Fruit fly (Drosophila melanogaster) whole organism, embryonic: ENCODE results near the gene CG18661.

ENCODE experiments used
- Adf1 ChIP-seq: fragments of 200-800 bp; sonication (Bioruptor generic); IDR thresholded peaks from 2 replicates; pipeline ENCODE4 v1.3.6; 2022; ENCODE audit warnings: missing biosample characterization, missing genetic modification characterization
- Atf-2 ChIP-seq: fragments of 200-800 bp; sonication (Bioruptor generic); optimal IDR thresholded peaks from 2 replicates; lab custom pipeline; 2016; ENCODE audit warnings: missing biosample characterization, missing genetic modification characterization
- CG10147 ChIP-seq: fragments of 200-800 bp; sonication (Bioruptor generic); optimal IDR thresholded peaks from 2 replicates; lab custom pipeline; 2019; ENCODE audit warnings: missing biosample characterization, mild to moderate bottlenecking, missing genetic modification characterization, moderate library complexity
- CG1024 ChIP-seq: fragments of 200-800 bp; sonication (Bioruptor generic); IDR thresholded peaks from 2 replicates; pipeline ENCODE4 v1.3.6; 2022; ENCODE audit warnings: missing biosample characterization, missing genetic modification characterization
- CG10431 ChIP-seq: fragments of 200-800 bp; sonication (Bioruptor generic); optimal IDR thresholded peaks from 3 replicates; lab custom pipeline; 2018; ENCODE audit warnings: missing biosample characterization, mild to moderate bottlenecking, missing genetic modification characterization
- CG11093 ChIP-seq: fragments of 200-800 bp; sonication (Bioruptor generic); IDR thresholded peaks from 3 replicates; pipeline ENCODE4 v1.3.6; 2022; ENCODE audit warnings: missing biosample characterization, missing genetic modification characterization
- CG12155 ChIP-seq: fragments of 200-800 bp; sonication (Bioruptor generic); optimal IDR thresholded peaks from 3 replicates; lab custom pipeline; 2016; ENCODE audit warnings: missing biosample characterization, missing genetic modification characterization
- CG13624 ChIP-seq: fragments of 200-800 bp; sonication (Bioruptor generic); optimal IDR thresholded peaks from 2 replicates; lab custom pipeline; 2016; ENCODE audit warnings: missing biosample characterization, missing genetic modification characterization
- CG14014 ChIP-seq: fragments of 200-800 bp; sonication (Bioruptor generic); IDR thresholded peaks from 2 replicates; pipeline ENCODE4 v1.3.6; 2022; ENCODE audit warnings: missing biosample characterization, missing genetic modification characterization
- CG15514 ChIP-seq: fragments of 200-800 bp; sonication (Bioruptor generic); optimal IDR thresholded peaks from 3 replicates; lab custom pipeline; 2017; ENCODE audit warnings: missing biosample characterization, missing genetic modification characterization, mild to moderate bottlenecking, moderate library complexity, missing genetic modification reagents
- CG18476 ChIP-seq: fragments of 200-800 bp; sonication (Bioruptor generic); optimal IDR thresholded peaks from 2 replicates; lab custom pipeline; 2016; ENCODE audit warnings: missing biosample characterization, mild to moderate bottlenecking, missing genetic modification characterization
- CG2199 ChIP-seq: fragments of 200-800 bp; sonication (Bioruptor generic); IDR thresholded peaks from 3 replicates; pipeline ENCODE4 v1.3.6; 2022; ENCODE audit warnings: missing biosample characterization, missing genetic modification characterization
- CG3163 ChIP-seq: fragments of 200-800 bp; sonication (Bioruptor generic); optimal IDR thresholded peaks from 3 replicates; lab custom pipeline; 2016; ENCODE audit warnings: missing biosample characterization, missing genetic modification characterization
- CG4282 ChIP-seq: fragments of 200-800 bp; sonication (Bioruptor generic); optimal IDR thresholded peaks from 2 replicates; lab custom pipeline; 2016; ENCODE audit warnings: missing biosample characterization, missing genetic modification characterization
- CG4328 ChIP-seq: fragments of 200-800 bp; sonication (Bioruptor generic); optimal IDR thresholded peaks from 3 replicates; lab custom pipeline; 2017; ENCODE audit warnings: missing biosample characterization, missing genetic modification reagents, missing genetic modification characterization
- CG6683 ChIP-seq: fragments of 200-800 bp; sonication (Bioruptor generic); optimal IDR thresholded peaks from 2 replicates; lab custom pipeline; 2017; ENCODE audit warnings: missing biosample characterization, mild to moderate bottlenecking, missing genetic modification characterization, missing genetic modification reagents
- CG9437 ChIP-seq: fragments of 200-800 bp; sonication (Bioruptor generic); optimal IDR thresholded peaks from 2 replicates; lab custom pipeline; 2018; ENCODE audit warnings: missing biosample characterization, mild to moderate bottlenecking, missing genetic modification characterization
- CHES-1-like ChIP-seq: fragments of 200-800 bp; sonication (Bioruptor generic); optimal IDR thresholded peaks from 2 replicates; lab custom pipeline; 2016; ENCODE audit warnings: missing biosample characterization, missing genetic modification characterization
- CTCF ChIP-seq: fragments of 200-800 bp; sonication (Bioruptor generic); optimal IDR thresholded peaks from 2 replicates; lab custom pipeline; 2017; ENCODE audit warnings: missing biosample characterization, mild to moderate bottlenecking, missing genetic modification characterization, moderate library complexity
- CrebB ChIP-seq: fragments of 200-800 bp; sonication (Bioruptor generic); optimal IDR thresholded peaks from 3 replicates; lab custom pipeline; 2018; ENCODE audit warnings: missing biosample characterization, mild to moderate bottlenecking, missing genetic modification characterization
- Dbx ChIP-seq: fragments of 200-800 bp; sonication (Bioruptor generic); IDR thresholded peaks from 3 replicates; pipeline ENCODE4 v1.3.6; 2022; ENCODE audit warnings: missing biosample characterization, missing genetic modification characterization
- Dip2 ChIP-seq: fragments of 200-800 bp; sonication (Bioruptor generic); IDR thresholded peaks from 2 replicates; pipeline ENCODE4 v1.3.6; 2022; ENCODE audit warnings: missing biosample characterization, missing genetic modification characterization
- Doc3 ChIP-seq: fragments of 200-800 bp; sonication (Bioruptor generic); IDR thresholded peaks from 3 replicates; pipeline ENCODE4 v1.3.6; 2022; ENCODE audit warnings: missing biosample characterization, missing genetic modification characterization; ENCODE audit not compliant: partially characterized antibody
- Eip74EF ChIP-seq, 2 experiments: fragments of 200-800 bp in 1 of 2; fragments of >200 bp in 1 of 2; sonication (Bioruptor generic) in 1 of 2; optimal IDR thresholded peaks; 2 replicates each; lab custom pipeline; 2017 to 2019; ENCODE audit warnings: missing biosample characterization in 2 of 2, missing genetic modification characterization in 2 of 2, mild to moderate bottlenecking in 1 of 2, moderate library complexity in 1 of 2
- Gug ChIP-seq: fragments of 200-800 bp; sonication (Bioruptor generic); IDR thresholded peaks from 4 replicates; pipeline ENCODE4 v1.3.6; 2022; ENCODE audit warnings: missing biosample characterization, missing genetic modification characterization
- Hmr ChIP-seq: fragments of 200-800 bp; sonication (Bioruptor generic); optimal IDR thresholded peaks from 3 replicates; lab custom pipeline; 2017; ENCODE audit warnings: mild to moderate bottlenecking, missing biosample characterization, missing genetic modification reagents, missing genetic modification characterization
- Oli ChIP-seq: fragments of 200-800 bp; sonication (Bioruptor generic); optimal IDR thresholded peaks from 2 replicates; lab custom pipeline; 2018; ENCODE audit warnings: missing biosample characterization, mild to moderate bottlenecking, missing genetic modification characterization, moderate library complexity
- PHDP ChIP-seq: fragments of 200-800 bp; sonication (Bioruptor generic); optimal IDR thresholded peaks from 3 replicates; lab custom pipeline; 2018; ENCODE audit warnings: missing biosample characterization, mild to moderate bottlenecking, missing genetic modification characterization, moderate library complexity
- Sry-δ ChIP-seq: fragments of 200-800 bp; sonication (Bioruptor generic); optimal IDR thresholded peaks from 2 replicates; lab custom pipeline; 2016; ENCODE audit warnings: missing biosample characterization, missing genetic modification characterization
- Ssrp ChIP-seq: fragments of 200-800 bp; sonication (Bioruptor generic); optimal IDR thresholded peaks from 2 replicates; lab custom pipeline; 2018; ENCODE audit warnings: missing biosample characterization, mild to moderate bottlenecking, missing genetic modification characterization, moderate library complexity
- ash1 ChIP-seq: fragments of 200-800 bp; sonication (Bioruptor generic); optimal IDR thresholded peaks from 2 replicates; lab custom pipeline; 2018; ENCODE audit warnings: missing biosample characterization, mild to moderate bottlenecking, missing genetic modification characterization
- az2 ChIP-seq: fragments of 200-800 bp; sonication (Bioruptor generic); optimal IDR thresholded peaks from 3 replicates; lab custom pipeline; 2016; ENCODE audit warnings: missing biosample characterization, missing genetic modification characterization
- bab2 ChIP-seq: fragments of 200-800 bp; sonication (Bioruptor generic); optimal IDR thresholded peaks from 2 replicates; lab custom pipeline; 2016; ENCODE audit warnings: missing biosample characterization, missing genetic modification characterization
- bigmax ChIP-seq: fragments of 200-800 bp; sonication (Bioruptor generic); optimal IDR thresholded peaks from 2 replicates; lab custom pipeline; 2018; ENCODE audit warnings: missing biosample characterization, mild to moderate bottlenecking, missing genetic modification characterization
- cwo ChIP-seq: fragments of 200-800 bp; sonication (Bioruptor generic); optimal IDR thresholded peaks from 3 replicates; lab custom pipeline; 2017; ENCODE audit warnings: missing biosample characterization, missing genetic modification characterization, mild to moderate bottlenecking, moderate library complexity, missing genetic modification reagents
- en ChIP-seq: fragments of 200-800 bp; sonication (Bioruptor generic); optimal IDR thresholded peaks from 2 replicates; lab custom pipeline; 2016; ENCODE audit warnings: missing biosample characterization, missing genetic modification characterization
- hth ChIP-seq: fragments of >200 bp; optimal IDR thresholded peaks from 2 replicates; lab custom pipeline; 2017; ENCODE audit warnings: inconsistent platforms
- lab ChIP-seq: fragments of 200-800 bp; sonication (Bioruptor generic); optimal IDR thresholded peaks from 3 replicates; lab custom pipeline; 2017; ENCODE audit warnings: missing biosample characterization, missing genetic modification characterization, mild to moderate bottlenecking, moderate library complexity, missing genetic modification reagents
- lbe ChIP-seq: fragments of 200-800 bp; sonication (Bioruptor generic); optimal IDR thresholded peaks from 2 replicates; lab custom pipeline; 2016; ENCODE audit warnings: missing biosample characterization, mild to moderate bottlenecking, missing genetic modification characterization
- luna ChIP-seq: fragments of 200-800 bp; sonication (Bioruptor generic); optimal IDR thresholded peaks from 2 replicates; lab custom pipeline; 2016; ENCODE audit warnings: missing biosample characterization, missing genetic modification characterization
- onecut ChIP-seq: fragments of 200-800 bp; sonication (Bioruptor generic); IDR thresholded peaks from 2 replicates; pipeline ENCODE4 v1.3.6; 2022; ENCODE audit warnings: missing biosample characterization, missing genetic modification characterization
- run ChIP-seq: fragments of 200-800 bp; sonication (Bioruptor generic); optimal IDR thresholded peaks from 3 replicates; lab custom pipeline; 2018; ENCODE audit warnings: missing biosample characterization, mild to moderate bottlenecking, missing genetic modification characterization
- sens-2 ChIP-seq: fragments of 200-800 bp; sonication (Bioruptor generic); IDR thresholded peaks from 2 replicates; pipeline ENCODE4 v1.3.6; 2022; ENCODE audit warnings: missing biosample characterization, missing genetic modification characterization
- slou ChIP-seq: fragments of 200-800 bp; sonication (Bioruptor generic); optimal IDR thresholded peaks from 3 replicates; lab custom pipeline; 2016; ENCODE audit warnings: missing biosample characterization, missing genetic modification characterization
- sqz ChIP-seq: fragments of 200-800 bp; sonication (Bioruptor generic); optimal IDR thresholded peaks from 3 replicates; lab custom pipeline; 2018; ENCODE audit warnings: missing biosample characterization, mild to moderate bottlenecking, missing genetic modification characterization
- sr ChIP-seq: fragments of 200-800 bp; sonication (Bioruptor generic); IDR thresholded peaks from 3 replicates; pipeline ENCODE4 v1.3.6; 2022; ENCODE audit warnings: missing biosample characterization, missing genetic modification characterization
- tna ChIP-seq: fragments of 200-800 bp; sonication (Bioruptor generic); IDR thresholded peaks from 2 replicates; pipeline ENCODE4 v1.3.6; 2022; ENCODE audit warnings: missing biosample characterization, missing genetic modification characterization; ENCODE audit not compliant: partially characterized antibody
- ttk ChIP-seq: fragments of 200-800 bp; sonication (Bioruptor generic); IDR thresholded peaks from 2 replicates; pipeline ENCODE4 v2.1.2; 2022; ENCODE audit warnings: missing biosample characterization, missing genetic modification characterization
- vfl ChIP-seq: fragments of 200-800 bp; sonication (Bioruptor generic); optimal IDR thresholded peaks from 2 replicates; lab custom pipeline; 2016; ENCODE audit warnings: missing biosample characterization, missing genetic modification characterization
- vvl ChIP-seq: fragments of 200-800 bp; sonication (Bioruptor generic); IDR thresholded peaks from 2 replicates; pipeline ENCODE4 v1.3.6; 2022; ENCODE audit warnings: missing biosample characterization, missing genetic modification characterization
- wdn ChIP-seq: fragments of 200-800 bp; sonication (Bioruptor generic); IDR thresholded peaks from 2 replicates; pipeline ENCODE4 v1.3.6; 2022; ENCODE audit warnings: missing biosample characterization, missing genetic modification characterization

CG18661 gene

dm6 chr2L:8958046-8958497 lies 39.3 kb upstream of the CG18661 start:
- peak; percentile 97 for TF ChIP-seq ttk
- peak; percentile 51 for TF ChIP-seq ash1 (GFP tag; lab: Kevin White, UChicago)
- TF ChIP-seq CG6683 (GFP tag; lab: Kevin White, UChicago), result peak; percentile 80
- TF ChIP-seq PHDP (tag; lab: Kevin White, UChicago), result peak; percentile 95
- TF ChIP-seq az2, result peak; percentile 98
- TF ChIP-seq onecut (GFP tag; lab: Robert Waterston, UW), result peak; percentile 92
- no peak; the same call in 1 of the 3 replicates for TF ChIP-seq sr (GFP tag; lab: Robert Waterston, UW)
- peak; percentile 74 for TF ChIP-seq en
- peak; percentile 94 for TF ChIP-seq CG1024
- TF ChIP-seq CG13624 (GFP tag; lab: Kevin White, UChicago), result peak; percentile 88
- peak; percentile 93 for TF ChIP-seq Hmr (GFP tag; lab: Kevin White, UChicago)
- TF ChIP-seq bigmax (GFP tag; lab: Kevin White, UChicago), result peak; percentile 42
- peak; percentile 89 for TF ChIP-seq CHES-1-like (GFP tag; lab: Kevin White, UChicago)
- peak; percentile 91 for TF ChIP-seq Gug (GFP tag; lab: Robert Waterston, UW)
- TF ChIP-seq CG18476 (GFP tag; lab: Kevin White, UChicago), result peak; percentile 88
- peak; percentile 98 for TF ChIP-seq run (tag; lab: Kevin White, UChicago)
- TF ChIP-seq slou (GFP tag; lab: Kevin White, UChicago), result peak; percentile 89
- peak; percentile 97 for TF ChIP-seq Ssrp (tag; lab: Kevin White, UChicago)
- peak; percentile 96 for TF ChIP-seq Atf-2 (GFP tag; lab: Kevin White, UChicago)
- TF ChIP-seq CG4282, result peak; percentile 78
- TF ChIP-seq Dbx (GFP tag; lab: Robert Waterston, UW), result peak; percentile 98
- TF ChIP-seq vfl (GFP tag; lab: Kevin White, UChicago), result peak; percentile 75
- TF ChIP-seq CG10147 (GFP tag; lab: Kevin White, UChicago), result peak; percentile 81
- TF ChIP-seq CG12155, result peak; percentile 95
- no peak for TF ChIP-seq hth (lab: Kevin White, UChicago)
- peak; percentile 80 for TF ChIP-seq cwo
- peak; percentile 95 for TF ChIP-seq CG11093 (GFP tag; lab: Robert Waterston, UW)
- peak; percentile 94 for TF ChIP-seq wdn (GFP tag; lab: Robert Waterston, UW)
- no peak for TF ChIP-seq Doc3 (GFP tag; lab: Robert Waterston, UW)
- TF ChIP-seq CG4328 (GFP tag; lab: Kevin White, UChicago), result peak; percentile 66
- TF ChIP-seq Adf1 (GFP tag; lab: Robert Waterston, UW), result peak; percentile 79
- peak; percentile 87 for TF ChIP-seq sens-2
- TF ChIP-seq CrebB (tag; lab: Kevin White, UChicago), result peak; percentile 85
- no peak for TF ChIP-seq lbe (GFP tag; lab: Kevin White, UChicago)
- TF ChIP-seq tna, result no peak; the same call in 1 of the 2 replicates
- peak; percentile 95 for TF ChIP-seq CG2199
- peak; percentile 94 for TF ChIP-seq lab
- TF ChIP-seq CG10431 (GFP tag; lab: Kevin White, UChicago), result peak; percentile 60
- peak; percentile 91 for TF ChIP-seq Oli (tag; lab: Kevin White, UChicago)
- peak in 1 of 2 experiments; percentile 91 for TF ChIP-seq Eip74EF (GFP tag; optimal IDR thresholded peaks at IDR 0.05; lab: Kevin White, UChicago)
- TF ChIP-seq CG9437 (GFP tag; lab: Kevin White, UChicago), result peak; percentile 78
- TF ChIP-seq CG14014 (GFP tag; lab: Robert Waterston, UW), result peak; percentile 96
- TF ChIP-seq CG15514 (GFP tag; lab: Kevin White, UChicago), result peak; percentile 88
- peak; percentile 99 for TF ChIP-seq vvl
- 0 out of 2 replicates have a peak, but pooled peaks have one; percentile 22 for TF ChIP-seq Dip2 (GFP tag; lab: Robert Waterston, UW)
- TF ChIP-seq Sry-δ, result peak; percentile 54
- TF ChIP-seq luna (GFP tag; lab: Kevin White, UChicago), result peak; percentile 82
- peak; percentile 99 for TF ChIP-seq CG3163 (GFP tag; lab: Kevin White, UChicago)
- TF ChIP-seq CTCF, result peak; percentile 56
- peak; percentile 91 for TF ChIP-seq bab2
- TF ChIP-seq sqz, result peak; percentile 47
